Worm (Caenorhabditis elegans): Measurements from ENCODE around the gene H40L08.3.

DNA sequence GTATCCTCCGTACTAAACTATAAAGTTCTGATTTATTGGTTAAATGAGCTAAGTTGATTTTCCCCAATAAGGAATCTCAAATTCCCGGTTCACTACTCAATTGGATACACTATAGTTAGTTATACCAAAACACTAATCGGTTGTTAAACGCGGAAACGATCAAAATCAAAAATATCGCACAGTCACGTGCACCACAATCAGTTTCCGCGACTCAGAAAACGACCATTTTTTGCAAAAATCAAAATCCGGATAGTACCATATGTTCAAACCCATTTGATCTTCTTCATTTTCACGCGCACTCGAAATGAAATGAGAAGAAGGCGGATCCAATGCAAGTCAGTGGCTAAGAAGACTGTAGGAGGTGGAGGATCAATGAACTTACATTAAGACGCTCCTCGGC, 5.6 kb upstream of the H40L08.3 start:
- no peak for TF ChIP-seq him-1 (tag; optimal IDR thresholded peaks at IDR 0.05)
- TF ChIP-seq W03F9.2 (tag; optimal IDR thresholded peaks at IDR 0.05): no peak
- TF ChIP-seq dao-5 (tag; optimal IDR thresholded peaks at IDR 0.05): no peak

Data from whole organism, L4/young adult.